Worm (Caenorhabditis elegans): ENCODE results near the gene C50H11.8.

- TF ChIP-seq ref-1 (GFP tag; conservative IDR thresholded peaks at IDR 0.05) (no peak), cog-1 (tag; optimal IDR thresholded peaks at IDR 0.05) (no peak), med-1 (GFP tag; optimal IDR thresholded peaks at IDR 0.05; ENCODE audit: insufficient read depth) (no peak), T22C8.4 (GFP tag; IDR thresholded peaks at IDR 0.05) (no peak), flt-1 (GFP tag; IDR thresholded peaks at IDR 0.05) (no peak), tab-1 (GFP tag; IDR thresholded peaks at IDR 0.05) (no peak), klf-2 (GFP tag; conservative IDR thresholded peaks at IDR 0.05) (no peak), ztf-23 (GFP tag; IDR thresholded peaks at IDR 0.05) (no peak)
Measured at ce11 chrV:3094351-3094750, 40.0 kb downstream of the C50H11.8 start, which contains the start of gene cyp-33C9.
